Worm (Caenorhabditis elegans) whole organism, L3 larva: Measurements from ENCODE around the gene Y43F8B.15.

ENCODE experiments used
- R02D3.7 ChIP-seq: fragments of 150-350 bp; optimal IDR thresholded peaks from 2 replicates; lab custom pipeline; 2014; ENCODE audit warnings: missing biosample characterization, missing genetic modification characterization
- aly-2 ChIP-seq: fragments of 150-350 bp; optimal IDR thresholded peaks from 2 replicates; lab custom pipeline; 2014; ENCODE audit warnings: missing biosample characterization, missing genetic modification characterization
- ama-1 ChIP-seq: fragments of 150-350 bp; optimal IDR thresholded peaks from 2 replicates; lab custom pipeline; 2018
- ceh-16 ChIP-seq: sonication (generic microtip); optimal IDR thresholded peaks from 2 replicates; lab custom pipeline; 2017; ENCODE audit warnings: missing biosample characterization, missing genetic modification characterization
- ceh-28 ChIP-seq: fragments of 150-350 bp; optimal IDR thresholded peaks from 2 replicates; lab custom pipeline; 2014; ENCODE audit warnings: missing biosample characterization, missing genetic modification reagents, missing genetic modification characterization
- ceh-82 ChIP-seq: fragments of 150-350 bp; optimal IDR thresholded peaks from 2 replicates; lab custom pipeline; 2014; ENCODE audit warnings: missing biosample characterization, missing genetic modification characterization
- egl-27 ChIP-seq: sonication (generic microtip); optimal IDR thresholded peaks from 4 replicates; lab custom pipeline; 2017; ENCODE audit warnings: missing biosample characterization, missing genetic modification reagents, missing genetic modification characterization
- elt-1 ChIP-seq: fragments of 150-350 bp; optimal IDR thresholded peaks from 2 replicates; lab custom pipeline; 2014; ENCODE audit warnings: missing biosample characterization, missing genetic modification characterization
- elt-2 ChIP-seq: sonication (generic microtip); optimal IDR thresholded peaks from 2 replicates; lab custom pipeline; 2016; ENCODE audit warnings: missing genetic modification reagents, mild to moderate bottlenecking, missing genetic modification characterization, missing compliant biosample characterization
- elt-3 ChIP-seq, 3 experiments: fragments of 150-350 bp in 1 of 3; sonication (generic microtip) in 2 of 3; optimal IDR thresholded peaks; 2 replicates in 2 of 3; 4 replicates in 1 of 3; lab custom pipeline; 2014 to 2017; ENCODE audit warnings: missing biosample characterization in 3 of 3, missing genetic modification characterization in 3 of 3
- fkh-10 ChIP-seq: sonication (generic microtip); optimal IDR thresholded peaks from 2 replicates; lab custom pipeline; 2017; ENCODE audit warnings: missing biosample characterization, missing genetic modification reagents, missing genetic modification characterization
- fos-1 ChIP-seq: fragments of 150-350 bp; optimal IDR thresholded peaks from 2 replicates; lab custom pipeline; 2014; ENCODE audit warnings: missing biosample characterization, missing genetic modification characterization
- jun-1 ChIP-seq: fragments of 150-350 bp; optimal IDR thresholded peaks from 2 replicates; lab custom pipeline; 2014; ENCODE audit warnings: missing biosample characterization, missing genetic modification reagents, missing genetic modification characterization
- lsy-12 ChIP-seq: sonication (generic microtip); optimal IDR thresholded peaks from 2 replicates; lab custom pipeline; 2016; ENCODE audit warnings: mild to moderate bottlenecking, missing genetic modification characterization, missing compliant biosample characterization
- mdl-1 ChIP-seq: fragments of 150-350 bp; optimal IDR thresholded peaks from 2 replicates; lab custom pipeline; 2014; ENCODE audit warnings: missing biosample characterization, missing genetic modification characterization
- mml-1 ChIP-seq: fragments of 150-350 bp; sonication (generic microtip); optimal IDR thresholded peaks from 3 replicates; lab custom pipeline; 2014; ENCODE audit warnings: missing biosample characterization, missing genetic modification characterization
- nfya-1 ChIP-seq: sonication (generic microtip); optimal IDR thresholded peaks from 2 replicates; lab custom pipeline; 2017; ENCODE audit warnings: missing genetic modification characterization, mild to moderate bottlenecking, missing compliant biosample characterization, antibody characterized with exemption, moderate library complexity; ENCODE audit not compliant: insufficient read depth
- nhr-11 ChIP-seq: fragments of 150-350 bp; optimal IDR thresholded peaks from 2 replicates; lab custom pipeline; 2014; ENCODE audit warnings: missing biosample characterization, missing genetic modification characterization
- nhr-12 ChIP-seq: fragments of 150-350 bp; optimal IDR thresholded peaks from 2 replicates; lab custom pipeline; 2014; ENCODE audit warnings: missing biosample characterization, missing genetic modification characterization
- nhr-23 ChIP-seq: fragments of 150-350 bp; optimal IDR thresholded peaks from 2 replicates; lab custom pipeline; 2014; ENCODE audit warnings: missing biosample characterization, missing genetic modification reagents, missing genetic modification characterization
- nhr-28 ChIP-seq: fragments of 150-350 bp; optimal IDR thresholded peaks from 2 replicates; lab custom pipeline; 2014; ENCODE audit warnings: missing biosample characterization, missing genetic modification characterization
- nhr-43 ChIP-seq: sonication (generic microtip); optimal IDR thresholded peaks from 2 replicates; lab custom pipeline; 2016; ENCODE audit warnings: mild to moderate bottlenecking, missing genetic modification characterization, missing compliant biosample characterization; ENCODE audit not compliant: poor library complexity, severe bottlenecking
- nhr-76 ChIP-seq: fragments of 150-350 bp; sonication (generic microtip); optimal IDR thresholded peaks from 5 replicates; lab custom pipeline; 2014; ENCODE audit warnings: missing biosample characterization, missing genetic modification characterization
- nhr-77 ChIP-seq: fragments of 150-350 bp; optimal IDR thresholded peaks from 2 replicates; lab custom pipeline; 2014; ENCODE audit warnings: missing biosample characterization, missing genetic modification characterization
- pha-4 ChIP-seq: fragments of 150-350 bp; optimal IDR thresholded peaks from 2 replicates; lab custom pipeline; 2014; ENCODE audit warnings: missing biosample characterization, missing genetic modification reagents, missing genetic modification characterization
- pqm-1 ChIP-seq: fragments of 150-350 bp; optimal IDR thresholded peaks from 2 replicates; lab custom pipeline; 2017; ENCODE audit warnings: missing biosample characterization, missing genetic modification characterization, inconsistent platforms
- sea-2 ChIP-seq: fragments of 150-350 bp; sonication (generic microtip); optimal IDR thresholded peaks from 4 replicates; lab custom pipeline; 2014; ENCODE audit warnings: missing biosample characterization, missing genetic modification reagents, missing genetic modification characterization
- skn-1 ChIP-seq: fragments of 150-350 bp; optimal IDR thresholded peaks from 2 replicates; lab custom pipeline; 2014; ENCODE audit warnings: missing biosample characterization, missing genetic modification characterization
- snpc-4 ChIP-seq: fragments of 150-350 bp; optimal IDR thresholded peaks from 2 replicates; lab custom pipeline; 2014; ENCODE audit warnings: missing biosample characterization, missing genetic modification characterization
- unc-39 ChIP-seq: sonication (generic microtip); optimal IDR thresholded peaks from 4 replicates; lab custom pipeline; 2017; ENCODE audit warnings: missing biosample characterization, missing genetic modification characterization
- zag-1 ChIP-seq: fragments of 150-350 bp; optimal IDR thresholded peaks from 2 replicates; lab custom pipeline; 2014; ENCODE audit warnings: missing biosample characterization, missing genetic modification characterization

Y43F8B.15 gene

ce11 chrV:19477852-19478251 lies 15.9 kb upstream of the Y43F8B.15 start, which contains the start of gene Y43F8B.9:
Y43F8B.9 (plus strand) TSS chrV:19478152.
- TF ChIP-seq nhr-28 (tag; lab: Kevin White, UChicago) (no peak), ceh-16 (tag; lab: Kevin White, UChicago) (no peak), egl-27 (tag; lab: Kevin White, UChicago) (no peak), zag-1 (no peak), nhr-43 (tag; lab: Kevin White, UChicago) (no peak), pha-4 (tag; lab: Kevin White, UChicago) (no peak), pqm-1 (no peak), snpc-4 (no peak), fos-1 (tag; lab: Kevin White, UChicago) (no peak), sea-2 (GFP tag; lab: Kevin White, UChicago) (no peak), nhr-76 (tag; lab: Kevin White, UChicago) (no peak), fkh-10 (GFP tag; lab: Kevin White, UChicago) (no peak), jun-1 (no peak), ceh-28 (tag; lab: Kevin White, UChicago) (no peak), nfya-1 (tag; lab: Kevin White, UChicago) (no peak), ceh-82 (tag; lab: Kevin White, UChicago) (no peak), nhr-23 (no peak)

- TF ChIP-seq aly-2 (tag; lab: Kevin White, UChicago) (no peak), snpc-4 (no peak), mdl-1 (tag; lab: Kevin White, UChicago) (no peak), skn-1 (tag; lab: Kevin White, UChicago) (no peak), elt-1 (tag; lab: Kevin White, UChicago) (no peak), ama-1 (lab: Kevin White, UChicago) (no peak), nhr-77 (tag; lab: Kevin White, UChicago) (no peak), elt-3 (tag; optimal IDR thresholded peaks at IDR 0.05; lab: Kevin White, UChicago) (no peak), unc-39 (tag; lab: Kevin White, UChicago) (no peak)
These were observed 15.4 kb upstream of the Y43F8B.15 start for ce11 chrV:19477302-19477701.

ce11 chrV:19473842-19474514 lies 12.1 kb upstream of the Y43F8B.15 start, which contains the start of gene Y43F8B.10:
Y43F8B.10 (plus strand) TSS chrV:19474464.
- peak; percentile 9 for TF ChIP-seq nfya-1 (tag; lab: Kevin White, UChicago)
- no peak for TF ChIP-seq pqm-1
- TF ChIP-seq, all 47 proteins: peak for 1

ce11 chrV:19470385-19470784 lies 8.5 kb upstream of the Y43F8B.15 start, which contains the start of gene Y43F8B.11:
Y43F8B.11 (plus strand) TSS chrV:19470685.
- TF ChIP-seq R02D3.7 (tag; lab: Kevin White, UChicago) (no peak), snpc-4 (no peak), elt-1 (tag; lab: Kevin White, UChicago) (no peak), lsy-12 (tag; lab: Kevin White, UChicago) (no peak), nhr-23 (no peak), mml-1 (tag; lab: Kevin White, UChicago) (no peak)

- TF ChIP-seq ama-1 (lab: Kevin White, UChicago) (no peak), elt-3 (tag; optimal IDR thresholded peaks at IDR 0.05; lab: Kevin White, UChicago) (no peak), nhr-77 (tag; lab: Kevin White, UChicago) (no peak), nfya-1 (tag; lab: Kevin White, UChicago) (no peak)
- TF ChIP-seq, all 47 proteins: peak for 0
These were observed 6.2 kb upstream of the Y43F8B.15 start, which contains the start of gene Y43F8B.12 for ce11 chrV:19468083-19468482. Y43F8B.12 (plus strand) TSS chrV:19468383.

- TF ChIP-seq jun-1 (peak; percentile 41), elt-2 (peak; percentile 81), nhr-11 (tag; lab: Kevin White, UChicago) (no peak), pha-4 (tag; lab: Kevin White, UChicago) (peak; percentile 52), nhr-12 (no peak), ceh-16 (tag; lab: Kevin White, UChicago) (no peak), pqm-1 (peak; percentile 63)
These were observed 5.7 kb upstream of the Y43F8B.15 start, which contains the start of gene Y43F8B.23 for ce11 chrV:19467574-19467973. Y43F8B.23 (minus strand) TSS chrV:19467648.
